Fruit fly (Drosophila melanogaster) whole organism, embryonic: ENCODE data around the gene CG14431.
A peak's percentile ranks its signal among the peaks of the same experiment; 100 is the strongest.

ENCODE experiments used
- B-H1 ChIP-seq: fragments of 200-800 bp; sonication (Bioruptor generic); IDR thresholded peaks from 3 replicates; pipeline ENCODE4 v1.3.6; 2022; ENCODE audit warnings: missing biosample characterization, missing genetic modification characterization
- CG10274 ChIP-seq: fragments of 200-800 bp; sonication (Bioruptor generic); optimal IDR thresholded peaks from 3 replicates; lab custom pipeline; 2017; ENCODE audit warnings: missing biosample characterization, mild to moderate bottlenecking, missing genetic modification characterization
- CG10431 ChIP-seq: fragments of 200-800 bp; sonication (Bioruptor generic); optimal IDR thresholded peaks from 3 replicates; lab custom pipeline; 2018; ENCODE audit warnings: missing biosample characterization, mild to moderate bottlenecking, missing genetic modification characterization
- CG10565 ChIP-seq: fragments of 200-800 bp; sonication (Bioruptor generic); optimal IDR thresholded peaks from 3 replicates; lab custom pipeline; 2016; ENCODE audit warnings: missing biosample characterization, mild to moderate bottlenecking, missing genetic modification characterization
- CG10979 ChIP-seq: fragments of 200-800 bp; sonication (Bioruptor generic); optimal IDR thresholded peaks from 2 replicates; lab custom pipeline; 2018; ENCODE audit warnings: missing biosample characterization, mild to moderate bottlenecking, missing genetic modification characterization, moderate library complexity
- CG11398 ChIP-seq: fragments of 200-800 bp; sonication (Bioruptor generic); optimal IDR thresholded peaks from 2 replicates; lab custom pipeline; 2016; ENCODE audit warnings: missing biosample characterization, missing genetic modification characterization
- CG12299 ChIP-seq: fragments of 200-800 bp; sonication (Bioruptor generic); optimal IDR thresholded peaks from 2 replicates; lab custom pipeline; 2018; ENCODE audit warnings: missing biosample characterization, mild to moderate bottlenecking, missing genetic modification characterization
- CG1233 ChIP-seq: fragments of 200-800 bp; sonication (Bioruptor generic); optimal IDR thresholded peaks from 4 replicates; lab custom pipeline; 2018; ENCODE audit warnings: missing biosample characterization, mild to moderate bottlenecking, missing genetic modification characterization
- CG13123 ChIP-seq: fragments of 200-800 bp; sonication (Bioruptor generic); optimal IDR thresholded peaks from 2 replicates; lab custom pipeline; 2016; ENCODE audit warnings: missing biosample characterization, missing genetic modification characterization
- CG14860 ChIP-seq: fragments of 200-800 bp; sonication (Bioruptor generic); IDR thresholded peaks from 3 replicates; pipeline ENCODE4 v1.3.6; 2022; ENCODE audit warnings: missing biosample characterization, missing genetic modification characterization; ENCODE audit not compliant: partially characterized antibody
- CG17612 ChIP-seq: fragments of 200-800 bp; sonication (Bioruptor generic); IDR thresholded peaks from 2 replicates; pipeline ENCODE4 v1.3.6; 2022; ENCODE audit warnings: missing biosample characterization, missing genetic modification characterization
- CG18599 ChIP-seq: fragments of 200-800 bp; sonication (Bioruptor generic); optimal IDR thresholded peaks from 3 replicates; lab custom pipeline; 2017; ENCODE audit warnings: missing biosample characterization, missing genetic modification characterization, mild to moderate bottlenecking, moderate library complexity, missing genetic modification reagents
- CG2116 ChIP-seq: fragments of 200-800 bp; sonication (Bioruptor generic); optimal IDR thresholded peaks from 3 replicates; lab custom pipeline; 2018; ENCODE audit warnings: missing biosample characterization, mild to moderate bottlenecking, missing genetic modification characterization
- CG2199 ChIP-seq: fragments of 200-800 bp; sonication (Bioruptor generic); IDR thresholded peaks from 3 replicates; pipeline ENCODE4 v1.3.6; 2022; ENCODE audit warnings: missing biosample characterization, missing genetic modification characterization
- CG2889 ChIP-seq: fragments of 200-800 bp; sonication (Bioruptor generic); IDR thresholded peaks from 3 replicates; pipeline ENCODE4 v1.3.6; 2022; ENCODE audit warnings: missing biosample characterization, missing genetic modification characterization
- CG43689 ChIP-seq: fragments of 200-800 bp; sonication (Bioruptor generic); IDR thresholded peaks from 2 replicates; pipeline ENCODE4 v1.3.6; 2022; ENCODE audit warnings: missing biosample characterization, missing genetic modification characterization
- CG7839 ChIP-seq: fragments of 200-800 bp; sonication (Bioruptor generic); optimal IDR thresholded peaks from 3 replicates; lab custom pipeline; 2018; ENCODE audit warnings: missing biosample characterization, mild to moderate bottlenecking, missing genetic modification characterization, moderate library complexity
- CG7963 ChIP-seq: fragments of 200-800 bp; sonication (Bioruptor generic); IDR thresholded peaks from 3 replicates; pipeline ENCODE4 v1.3.6; 2022; ENCODE audit warnings: missing biosample characterization, missing genetic modification characterization; ENCODE audit not compliant: partially characterized antibody
- CG9215 ChIP-seq: fragments of 200-800 bp; sonication (Bioruptor generic); IDR thresholded peaks from 2 replicates; pipeline ENCODE4 v1.3.6; 2022; ENCODE audit warnings: missing biosample characterization, missing genetic modification characterization
- CG9876 ChIP-seq: fragments of 200-800 bp; sonication (Bioruptor generic); optimal IDR thresholded peaks from 2 replicates; lab custom pipeline; 2016; ENCODE audit warnings: missing biosample characterization, missing genetic modification characterization
- CrebB ChIP-seq: fragments of 200-800 bp; sonication (Bioruptor generic); optimal IDR thresholded peaks from 3 replicates; lab custom pipeline; 2018; ENCODE audit warnings: missing biosample characterization, mild to moderate bottlenecking, missing genetic modification characterization
- Dfd ChIP-seq, 2 experiments: fragments of >200 bp; optimal IDR thresholded peaks; 2 replicates each; lab custom pipeline; 2017; ENCODE audit warnings: missing biosample characterization in 2 of 2, missing genetic modification characterization in 2 of 2
- Dip3 ChIP-seq: fragments of 200-800 bp; sonication (Bioruptor generic); optimal IDR thresholded peaks from 3 replicates; lab custom pipeline; 2016; ENCODE audit warnings: missing biosample characterization, missing genetic modification characterization
- E2f2 ChIP-seq: fragments of 200-800 bp; sonication (Bioruptor generic); IDR thresholded peaks from 2 replicates; pipeline ENCODE4 v1.3.6; 2022; ENCODE audit warnings: missing biosample characterization, missing genetic modification characterization
- Hey ChIP-seq: fragments of 200-800 bp; sonication (Bioruptor generic); optimal IDR thresholded peaks from 3 replicates; lab custom pipeline; 2018; ENCODE audit warnings: missing biosample characterization, mild to moderate bottlenecking, missing genetic modification characterization
- NK7.1 ChIP-seq: fragments of 200-800 bp; sonication (Bioruptor generic); optimal IDR thresholded peaks from 3 replicates; lab custom pipeline; 2016; ENCODE audit warnings: missing biosample characterization, missing genetic modification characterization
- Spps ChIP-seq: fragments of 200-800 bp; sonication (Bioruptor generic); optimal IDR thresholded peaks from 2 replicates; lab custom pipeline; 2018; ENCODE audit warnings: missing biosample characterization, mild to moderate bottlenecking, missing genetic modification characterization
- Ssrp ChIP-seq: fragments of 200-800 bp; sonication (Bioruptor generic); optimal IDR thresholded peaks from 2 replicates; lab custom pipeline; 2018; ENCODE audit warnings: missing biosample characterization, mild to moderate bottlenecking, missing genetic modification characterization, moderate library complexity
- ash1 ChIP-seq: fragments of 200-800 bp; sonication (Bioruptor generic); optimal IDR thresholded peaks from 2 replicates; lab custom pipeline; 2018; ENCODE audit warnings: missing biosample characterization, mild to moderate bottlenecking, missing genetic modification characterization
- br ChIP-seq: fragments of >200 bp; optimal IDR thresholded peaks from 2 replicates; lab custom pipeline; 2017
- da ChIP-seq: fragments of 200-800 bp; sonication (Bioruptor generic); optimal IDR thresholded peaks from 2 replicates; lab custom pipeline; 2016; ENCODE audit warnings: missing biosample characterization, missing genetic modification characterization
- dan ChIP-seq: fragments of 200-800 bp; sonication (Bioruptor generic); IDR thresholded peaks from 2 replicates; pipeline ENCODE4 v1.3.6; 2022; ENCODE audit warnings: missing biosample characterization, missing genetic modification characterization
- dpn ChIP-seq, 2 experiments: fragments of 200-800 bp; sonication (Bioruptor generic); optimal IDR thresholded peaks; 3 replicates each; lab custom pipeline; 2016; ENCODE audit warnings: missing biosample characterization in 2 of 2, missing genetic modification characterization in 2 of 2
- fru ChIP-seq: fragments of >200 bp; optimal IDR thresholded peaks from 2 replicates; lab custom pipeline; 2017
- fu2 ChIP-seq: fragments of 200-800 bp; sonication (Bioruptor generic); optimal IDR thresholded peaks from 2 replicates; lab custom pipeline; 2016; ENCODE audit warnings: missing biosample characterization, missing genetic modification characterization
- gcm2 ChIP-seq: fragments of 200-800 bp; sonication (Bioruptor generic); optimal IDR thresholded peaks from 2 replicates; lab custom pipeline; 2016; ENCODE audit warnings: missing biosample characterization, missing genetic modification characterization
- gem ChIP-seq: fragments of 200-800 bp; sonication (Bioruptor generic); optimal IDR thresholded peaks from 2 replicates; lab custom pipeline; 2019; ENCODE audit warnings: missing biosample characterization, mild to moderate bottlenecking, missing genetic modification characterization, moderate library complexity
- gt ChIP-seq: fragments of 200-800 bp; sonication (Bioruptor generic); IDR thresholded peaks from 2 replicates; pipeline ENCODE4 v1.3.6; 2022; ENCODE audit warnings: missing biosample characterization, missing genetic modification characterization
- lbe ChIP-seq: fragments of 200-800 bp; sonication (Bioruptor generic); optimal IDR thresholded peaks from 2 replicates; lab custom pipeline; 2016; ENCODE audit warnings: missing biosample characterization, mild to moderate bottlenecking, missing genetic modification characterization
- mirr ChIP-seq: fragments of 200-800 bp; sonication (Bioruptor generic); optimal IDR thresholded peaks from 3 replicates; lab custom pipeline; 2018; ENCODE audit warnings: missing biosample characterization, mild to moderate bottlenecking, missing genetic modification characterization
- pan ChIP-seq, 4 experiments: fragments of >200 bp in 3 of 4; fragments of 200-800 bp in 1 of 4; sonication (Bioruptor generic) in 1 of 4; optimal IDR thresholded peaks in 3 of 4; IDR thresholded peaks in 1 of 4; 2 replicates each; pipeline versions ENCODE4 v1.3.6 to Lab custom; 2017 to 2022; ENCODE audit warnings: missing biosample characterization in 2 of 4, missing genetic modification characterization in 2 of 4, mixed read lengths in 1 of 4
- run ChIP-seq: fragments of 200-800 bp; sonication (Bioruptor generic); optimal IDR thresholded peaks from 3 replicates; lab custom pipeline; 2018; ENCODE audit warnings: missing biosample characterization, mild to moderate bottlenecking, missing genetic modification characterization
- schlank ChIP-seq: fragments of 200-800 bp; sonication (Bioruptor generic); optimal IDR thresholded peaks from 2 replicates; lab custom pipeline; 2018; ENCODE audit warnings: missing biosample characterization, mild to moderate bottlenecking, missing genetic modification characterization
- so ChIP-seq: fragments of 200-800 bp; sonication (Bioruptor generic); IDR thresholded peaks from 3 replicates; pipeline ENCODE4 v1.3.6; 2022; ENCODE audit warnings: missing biosample characterization, missing genetic modification characterization
- sqz ChIP-seq: fragments of 200-800 bp; sonication (Bioruptor generic); optimal IDR thresholded peaks from 3 replicates; lab custom pipeline; 2018; ENCODE audit warnings: missing biosample characterization, mild to moderate bottlenecking, missing genetic modification characterization
- tll ChIP-seq, 2 experiments: fragments of 200-800 bp in 1 of 2; fragments of >200 bp in 1 of 2; sonication (Bioruptor generic) in 1 of 2; optimal IDR thresholded peaks; 2 replicates each; lab custom pipeline; 2017 to 2019; ENCODE audit warnings: missing biosample characterization in 2 of 2, missing genetic modification characterization in 2 of 2, mild to moderate bottlenecking in 1 of 2, moderate library complexity in 1 of 2
- unpg ChIP-seq: fragments of 200-800 bp; sonication (Bioruptor generic); optimal IDR thresholded peaks from 3 replicates; lab custom pipeline; 2018; ENCODE audit warnings: missing biosample characterization, mild to moderate bottlenecking, missing genetic modification characterization, moderate library complexity
- vnd ChIP-seq: fragments of 200-800 bp; sonication (Bioruptor generic); IDR thresholded peaks from 3 replicates; pipeline ENCODE4 v1.3.6; 2022; ENCODE audit warnings: missing biosample characterization, missing genetic modification characterization; ENCODE audit not compliant: partially characterized antibody

Gene CG14431

dm6 chrX:7013320-7014214 is 105.5 kb downstream of the CG14431 start, which contains the start of the genes CG3032 and CG4593 (continued):
- TF ChIP-seq CG13123 (GFP tag; lab: Kevin White, UChicago) (peak; percentile 14), fru (lab: Kevin White, UChicago) (no peak), Dip3 (peak; percentile 86), CG7839 (tag; lab: Kevin White, UChicago) (peak; percentile 86), pan (optimal IDR thresholded peaks at IDR 0.05; lab: Kevin White, UChicago) (no peak), pan (GFP tag; optimal IDR thresholded peaks at IDR 0.05 in 1 of 2, IDR thresholded peaks at IDR 0.05 in 1 of 2) (peak in 1 of 2 experiments; percentile 94), NK7.1 (GFP tag; lab: Kevin White, UChicago) (peak; percentile 56), CG12299 (tag; lab: Kevin White, UChicago) (peak; percentile 62), CG1233 (GFP tag; lab: Kevin White, UChicago) (peak; percentile 64), CG14860 (GFP tag; lab: Robert Waterston, UW) (no peak), CG18599 (GFP tag; lab: Kevin White, UChicago) (peak; percentile 86), CG10431 (GFP tag; lab: Kevin White, UChicago) (no peak), Hey (no peak), CG9215 (GFP tag; lab: Robert Waterston, UW) (peak; percentile 83), E2f2 (GFP tag; lab: Robert Waterston, UW) (peak; percentile 66), dpn (GFP tag; optimal IDR thresholded peaks at IDR 0.05; lab: Kevin White, UChicago) (peak; percentile 76 to 84), CG7963 (no peak), gt (0 out of 2 replicates have a peak, but pooled peaks have one; percentile 32), schlank (peak; percentile 49), br (no peak), sqz (peak; percentile 20), ash1 (GFP tag; lab: Kevin White, UChicago) (no peak), CG2199 (GFP tag; lab: Robert Waterston, UW) (no peak), CG10274 (GFP tag; lab: Kevin White, UChicago) (no peak), run (tag; lab: Kevin White, UChicago) (peak; percentile 57), B-H1 (GFP tag; lab: Robert Waterston, UW) (peak; percentile 91), fu2 (peak; percentile 73), CrebB (peak; percentile 65), gcm2 (GFP tag; lab: Kevin White, UChicago) (peak; percentile 54), Ssrp (peak; percentile 68), CG17612 (GFP tag; lab: Robert Waterston, UW) (peak; percentile 28; the same call in 1 of the 2 replicates), Spps (peak; percentile 17), CG2889 (GFP tag; lab: Robert Waterston, UW) (peak; percentile 87), da (GFP tag; lab: Kevin White, UChicago) (no peak), CG43689 (GFP tag; lab: Robert Waterston, UW) (peak; percentile 70), gem (peak; percentile 89), so (peak; percentile 82), tll (GFP tag; optimal IDR thresholded peaks at IDR 0.05; lab: Kevin White, UChicago) (no peak), vnd (GFP tag; lab: Robert Waterston, UW) (no peak), CG10565 (no peak), lbe (GFP tag; lab: Kevin White, UChicago) (peak; percentile 68), CG9876 (GFP tag; lab: Kevin White, UChicago) (no peak), CG11398 (GFP tag; lab: Kevin White, UChicago) (peak; percentile 40), unpg (GFP tag; lab: Kevin White, UChicago) (peak; percentile 86), dan (GFP tag; lab: Robert Waterston, UW) (peak; percentile 48; the same call in 1 of the 2 replicates), Dfd (GFP tag; optimal IDR thresholded peaks at IDR 0.05; lab: Kevin White, UChicago) (no peak), mirr (GFP tag; lab: Kevin White, UChicago) (peak; percentile 17), CG2116 (peak; percentile 57), CG10979 (tag; lab: Kevin White, UChicago) (peak; percentile 60)
